Worm (Caenorhabditis elegans): ENCODE results near the gene C27B7.6.

Gene C27B7.6

DNA sequence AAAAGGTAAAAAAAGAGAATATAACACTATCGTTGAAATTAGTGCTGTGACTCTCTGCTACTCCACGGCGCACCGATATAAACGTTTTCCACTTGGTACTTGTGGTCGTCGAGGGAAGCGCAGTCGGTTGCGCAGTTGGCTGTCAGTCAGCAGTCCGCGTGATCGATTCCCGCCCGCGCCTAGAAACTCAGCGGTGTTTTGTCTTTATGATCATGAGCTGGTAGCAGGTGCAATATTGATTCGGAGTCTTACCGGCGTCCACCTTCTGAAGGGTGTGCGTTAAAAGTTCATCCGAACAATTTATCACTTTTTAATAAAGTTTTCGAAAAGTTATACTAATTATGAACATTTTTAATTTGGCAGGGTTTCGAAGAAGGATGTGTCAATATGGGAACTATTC is 20.9 kb upstream of the C27B7.6 start (continued):
- TF ChIP-seq dmd-6 (GFP tag; IDR thresholded peaks at IDR 0.05) (peak; percentile 69), duxl-1 (tag; optimal IDR thresholded peaks at IDR 0.05; ENCODE audit: poor library complexity) (peak; percentile 82), ceh-20 (GFP tag; IDR thresholded peaks at IDR 0.05) (peak; percentile 84), hmg-1.1 (GFP tag; IDR thresholded peaks at IDR 0.05) (peak; percentile 84), snpc-4 (tag; optimal IDR thresholded peaks at IDR 0.05) (no peak), lir-3 (tag; optimal IDR thresholded peaks at IDR 0.05) (peak; percentile 66), zip-11 (GFP tag; IDR thresholded peaks at IDR 0.05) (0 out of 2 replicates have a peak, but pooled peaks have one; percentile 50), aly-2 (tag; optimal IDR thresholded peaks at IDR 0.05) (no peak), lsy-2 (tag; optimal IDR thresholded peaks at IDR 0.05) (no peak), mxl-2 (GFP tag; conservative IDR thresholded peaks at IDR 0.05) (peak; percentile 72), hlh-30 (tag; optimal IDR thresholded peaks at IDR 0.05; ENCODE audit: insufficient read depth) (peak; percentile 97), unc-130 (GFP tag; optimal IDR thresholded peaks at IDR 0.05) (peak; percentile 87), nhr-25 (tag; optimal IDR thresholded peaks at IDR 0.05; ENCODE audit: borderline replicate concordance, insufficient read depth) (peak; percentile 79), sdz-12 (GFP tag; optimal IDR thresholded peaks at IDR 0.05) (peak; percentile 88), rbr-2 (tag; optimal IDR thresholded peaks at IDR 0.05) (peak; percentile 82), nhr-111 (GFP tag; optimal IDR thresholded peaks at IDR 0.05) (peak; percentile 92), zfp-2 (tag; optimal IDR thresholded peaks at IDR 0.05) (peak; percentile 64), ces-1 (GFP tag; optimal IDR thresholded peaks at IDR 0.05) (no peak), dmd-8 (GFP tag; IDR thresholded peaks at IDR 0.05) (peak; percentile 98), tra-1 (GFP tag; IDR thresholded peaks at IDR 0.05) (peak; percentile 80), F49E8.2 (tag; optimal IDR thresholded peaks at IDR 0.05; ENCODE audit: borderline replicate concordance) (peak; percentile 70), T20F7.1 (GFP tag; optimal IDR thresholded peaks at IDR 0.05) (peak; percentile 93), mdt-29 (GFP tag; IDR thresholded peaks at IDR 0.05) (0 out of 2 replicates have a peak, but pooled peaks have one; percentile 41), daf-8 (GFP tag; IDR thresholded peaks at IDR 0.05) (peak; percentile 89; the same call in 1 of the 2 replicates), zag-1 (tag; optimal IDR thresholded peaks at IDR 0.05) (peak; percentile 16), dmd-9 (GFP tag; IDR thresholded peaks at IDR 0.05) (peak; percentile 66), spr-3 (GFP tag; optimal IDR thresholded peaks at IDR 0.05) (peak; percentile 83), F44E2.7 (GFP tag; IDR thresholded peaks at IDR 0.05) (peak; percentile 95), fos-1 (tag; optimal IDR thresholded peaks at IDR 0.05) (no peak), php-3 (GFP tag; IDR thresholded peaks at IDR 0.05) (peak; percentile 88), egl-27 (tag; optimal IDR thresholded peaks at IDR 0.05) (peak; percentile 51), cey-2 (tag; optimal IDR thresholded peaks at IDR 0.05; ENCODE audit: borderline replicate concordance, insufficient read depth) (peak; percentile 60), nhr-76 (tag; optimal IDR thresholded peaks at IDR 0.05) (no peak), ztf-7 (tag; optimal IDR thresholded peaks at IDR 0.05) (peak; percentile 89), unc-39 (tag; optimal IDR thresholded peaks at IDR 0.05) (no peak), egl-43 (GFP tag; IDR thresholded peaks at IDR 0.05) (peak; percentile 97), ceh-28 (tag; optimal IDR thresholded peaks at IDR 0.05) (peak; percentile 42), set-16 (GFP tag; IDR thresholded peaks at IDR 0.05) (peak; percentile 80; the same call in 1 of the 2 replicates), D1046.2 (GFP tag; IDR thresholded peaks at IDR 0.05) (no peak), spr-1 (tag; optimal IDR thresholded peaks at IDR 0.05) (peak; percentile 80), madf-9 (GFP tag; conservative IDR thresholded peaks at IDR 0.05) (peak; percentile 92), F37D6.2 (tag; optimal IDR thresholded peaks at IDR 0.05) (peak; percentile 59), gei-8 (GFP tag; optimal IDR thresholded peaks at IDR 0.05) (peak; percentile 88), madf-5 (GFP tag; IDR thresholded peaks at IDR 0.05) (peak; percentile 76 to 82), Y5F2A.4 (GFP tag; optimal IDR thresholded peaks at IDR 0.05) (peak; percentile 83), dpl-1 (GFP tag; optimal IDR thresholded peaks at IDR 0.05) (peak; percentile 40), ztf-11 (tag; optimal IDR thresholded peaks at IDR 0.05) (no peak), lin-15B (tag; optimal IDR thresholded peaks at IDR 0.05) (no peak), hlh-11 (tag; optimal IDR thresholded peaks at IDR 0.05) (peak; percentile 85), vab-7 (GFP tag; IDR thresholded peaks at IDR 0.05) (peak; percentile 91; the same call in 1 of the 2 replicates), ceh-82 (tag; optimal IDR thresholded peaks at IDR 0.05) (no peak)
